Worm (Caenorhabditis elegans) whole organism, L3 larva: ENCODE measurements around the gene plk-3.

Experiments used
- aly-2 ChIP-seq: fragments of 150-350 bp; optimal IDR thresholded peaks from 2 replicates; lab custom pipeline; 2014; ENCODE audit warnings: missing biosample characterization, missing genetic modification characterization
- nhr-237 ChIP-seq: fragments of 150-350 bp; optimal IDR thresholded peaks from 2 replicates; lab custom pipeline; 2014; ENCODE audit warnings: missing biosample characterization, missing genetic modification characterization
- nhr-77 ChIP-seq: fragments of 150-350 bp; optimal IDR thresholded peaks from 2 replicates; lab custom pipeline; 2014; ENCODE audit warnings: missing biosample characterization, missing genetic modification characterization
- pqm-1 ChIP-seq: fragments of 150-350 bp; optimal IDR thresholded peaks from 2 replicates; lab custom pipeline; 2017; ENCODE audit warnings: missing biosample characterization, missing genetic modification characterization, inconsistent platforms
- skn-1 ChIP-seq: fragments of 150-350 bp; optimal IDR thresholded peaks from 2 replicates; lab custom pipeline; 2014; ENCODE audit warnings: missing biosample characterization, missing genetic modification characterization
- unc-62 ChIP-seq: fragments of 150-350 bp; sonication (generic microtip); optimal IDR thresholded peaks from 4 replicates; lab custom pipeline; 2014; ENCODE audit warnings: missing biosample characterization, missing genetic modification reagents, missing genetic modification characterization

ce11 chrIV:7505866-7506488 lies 33.0 kb upstream of the plk-3 start:
- TF ChIP-seq nhr-237 (tag; lab: Kevin White, UChicago), result no peak
- TF ChIP-seq pqm-1 (tag; lab: Kevin White, UChicago), result peak; percentile 4
- no peak for TF ChIP-seq unc-62
- no peak for TF ChIP-seq nhr-77 (tag; lab: Kevin White, UChicago)
- no peak for TF ChIP-seq skn-1 (tag; lab: Kevin White, UChicago)
- TF ChIP-seq aly-2 (tag; lab: Kevin White, UChicago), result peak; percentile 44
